Fruit fly (Drosophila melanogaster) whole organism, embryonic: ENCODE data around the gene CG6656.

Source experiments
- Blimp-1 ChIP-seq: fragments of 200-800 bp; sonication (Bioruptor generic); optimal IDR thresholded peaks from 3 replicates; lab custom pipeline; 2018; ENCODE audit warnings: missing biosample characterization, missing genetic modification characterization, mild to moderate bottlenecking, moderate library complexity, missing genetic modification reagents
- CG1024 ChIP-seq: fragments of 200-800 bp; sonication (Bioruptor generic); IDR thresholded peaks from 2 replicates; pipeline ENCODE4 v1.3.6; 2022; ENCODE audit warnings: missing biosample characterization, missing genetic modification characterization
- CG10321 ChIP-seq: fragments of 200-800 bp; sonication (Bioruptor generic); IDR thresholded peaks from 2 replicates; pipeline ENCODE4 v1.3.6; 2022; ENCODE audit warnings: missing biosample characterization, missing genetic modification characterization
- CG12155 ChIP-seq: fragments of 200-800 bp; sonication (Bioruptor generic); optimal IDR thresholded peaks from 3 replicates; lab custom pipeline; 2016; ENCODE audit warnings: missing biosample characterization, missing genetic modification characterization
- CG12659 ChIP-seq: fragments of 200-800 bp; sonication (Bioruptor generic); optimal IDR thresholded peaks from 3 replicates; lab custom pipeline; 2017; ENCODE audit warnings: mild to moderate bottlenecking, missing biosample characterization, missing genetic modification reagents, missing genetic modification characterization
- CG13287 ChIP-seq: fragments of 200-800 bp; sonication (Bioruptor generic); IDR thresholded peaks from 2 replicates; pipeline ENCODE4 v1.3.6; 2022; ENCODE audit warnings: missing biosample characterization, missing genetic modification characterization; ENCODE audit not compliant: partially characterized antibody
- CG14710 ChIP-seq: fragments of 200-800 bp; sonication (Bioruptor generic); optimal IDR thresholded peaks from 3 replicates; lab custom pipeline; 2019; ENCODE audit warnings: missing biosample characterization, mild to moderate bottlenecking, missing genetic modification characterization, moderate library complexity
- CG1792 ChIP-seq: fragments of 200-800 bp; sonication (Bioruptor generic); optimal IDR thresholded peaks from 2 replicates; lab custom pipeline; 2016; ENCODE audit warnings: missing biosample characterization, missing genetic modification characterization
- CG2120 ChIP-seq: fragments of 200-800 bp; sonication (Bioruptor generic); optimal IDR thresholded peaks from 3 replicates; lab custom pipeline; 2016; ENCODE audit warnings: missing biosample characterization, missing genetic modification characterization
- CG30403 ChIP-seq: fragments of 200-800 bp; sonication (Bioruptor generic); optimal IDR thresholded peaks from 3 replicates; lab custom pipeline; 2016; ENCODE audit warnings: missing biosample characterization, missing genetic modification characterization
- CG31441 ChIP-seq: fragments of 200-800 bp; sonication (Bioruptor generic); IDR thresholded peaks from 2 replicates; pipeline ENCODE4 v1.3.6; 2022; ENCODE audit warnings: missing biosample characterization, missing genetic modification characterization
- CG33557 ChIP-seq: fragments of 200-800 bp; sonication (Bioruptor generic); optimal IDR thresholded peaks from 2 replicates; lab custom pipeline; 2019; ENCODE audit warnings: missing biosample characterization, mild to moderate bottlenecking, missing genetic modification characterization, moderate library complexity
- CG4854 ChIP-seq: fragments of 200-800 bp; sonication (Bioruptor generic); optimal IDR thresholded peaks from 2 replicates; lab custom pipeline; 2016; ENCODE audit warnings: missing biosample characterization, missing genetic modification characterization, inconsistent platforms
- CG6254 ChIP-seq: fragments of 200-800 bp; sonication (Bioruptor generic); optimal IDR thresholded peaks from 3 replicates; lab custom pipeline; 2017; ENCODE audit warnings: mild to moderate bottlenecking, missing biosample characterization, missing genetic modification reagents, missing genetic modification characterization
- CG8281 ChIP-seq: fragments of 200-800 bp; sonication (Bioruptor generic); optimal IDR thresholded peaks from 2 replicates; lab custom pipeline; 2018; ENCODE audit warnings: missing biosample characterization, mild to moderate bottlenecking, missing genetic modification characterization, moderate library complexity
- CG9437 ChIP-seq: fragments of 200-800 bp; sonication (Bioruptor generic); optimal IDR thresholded peaks from 2 replicates; lab custom pipeline; 2018; ENCODE audit warnings: missing biosample characterization, mild to moderate bottlenecking, missing genetic modification characterization
- CG9609 ChIP-seq: fragments of 200-800 bp; sonication (Bioruptor generic); optimal IDR thresholded peaks from 3 replicates; lab custom pipeline; 2016; ENCODE audit warnings: missing biosample characterization, missing genetic modification characterization
- Camta ChIP-seq: fragments of 200-800 bp; sonication (Bioruptor generic); optimal IDR thresholded peaks from 2 replicates; lab custom pipeline; 2016; ENCODE audit warnings: missing biosample characterization, missing genetic modification characterization
- Chrac-16 ChIP-seq: fragments of 200-800 bp; sonication (Bioruptor generic); optimal IDR thresholded peaks from 3 replicates; lab custom pipeline; 2016; ENCODE audit warnings: missing biosample characterization, missing genetic modification characterization
- GATAe ChIP-seq: fragments of 200-800 bp; sonication (Bioruptor generic); conservative IDR thresholded peaks from 2 replicates; pipeline ENCODE4 v1.3.6; 2022; ENCODE audit warnings: missing biosample characterization, missing genetic modification characterization
- Hr51 ChIP-seq, 2 experiments: fragments of 200-800 bp; sonication (Bioruptor generic); optimal IDR thresholded peaks; 2 replicates in 1 of 2; 3 replicates in 1 of 2; lab custom pipeline; 2016 to 2018; ENCODE audit warnings: missing biosample characterization in 2 of 2, missing genetic modification characterization in 2 of 2, mild to moderate bottlenecking in 1 of 2, moderate library complexity in 1 of 2
- NC2α ChIP-seq: fragments of 200-800 bp; sonication (Bioruptor generic); optimal IDR thresholded peaks from 2 replicates; lab custom pipeline; 2016; ENCODE audit warnings: missing biosample characterization, missing genetic modification characterization
- NfI ChIP-seq: fragments of 200-800 bp; sonication (Bioruptor generic); optimal IDR thresholded peaks from 3 replicates; lab custom pipeline; 2018; ENCODE audit warnings: missing biosample characterization, mild to moderate bottlenecking, missing genetic modification characterization, moderate library complexity
- Sry-δ ChIP-seq: fragments of 200-800 bp; sonication (Bioruptor generic); optimal IDR thresholded peaks from 2 replicates; lab custom pipeline; 2016; ENCODE audit warnings: missing biosample characterization, missing genetic modification characterization
- Usf ChIP-seq: fragments of 200-800 bp; sonication (Bioruptor generic); optimal IDR thresholded peaks from 2 replicates; lab custom pipeline; 2017; ENCODE audit warnings: missing genotype, missing biosample characterization, missing genetic modification characterization
- ab ChIP-seq: fragments of 200-800 bp; sonication (Bioruptor generic); optimal IDR thresholded peaks from 2 replicates; lab custom pipeline; 2016; ENCODE audit warnings: missing biosample characterization, missing genetic modification characterization
- ap ChIP-seq: fragments of 200-800 bp; sonication (Bioruptor generic); IDR thresholded peaks from 2 replicates; pipeline ENCODE4 v1.3.6; 2022; ENCODE audit warnings: missing biosample characterization, missing genetic modification characterization
- ara ChIP-seq: fragments of 200-800 bp; sonication (Bioruptor generic); IDR thresholded peaks from 2 replicates; pipeline ENCODE4 v1.3.6; 2022; ENCODE audit warnings: missing biosample characterization, missing genetic modification characterization
- ase ChIP-seq: fragments of 200-800 bp; sonication (Bioruptor generic); IDR thresholded peaks from 3 replicates; pipeline ENCODE4 v1.3.6; 2022; ENCODE audit warnings: missing biosample characterization, missing genetic modification characterization
- ash1 ChIP-seq: fragments of 200-800 bp; sonication (Bioruptor generic); optimal IDR thresholded peaks from 2 replicates; lab custom pipeline; 2018; ENCODE audit warnings: missing biosample characterization, mild to moderate bottlenecking, missing genetic modification characterization
- bcd ChIP-seq: fragments of 200-800 bp; sonication (Bioruptor generic); optimal IDR thresholded peaks from 2 replicates; lab custom pipeline; 2017; ENCODE audit warnings: missing biosample characterization, mild to moderate bottlenecking, missing genetic modification characterization
- bigmax ChIP-seq: fragments of 200-800 bp; sonication (Bioruptor generic); optimal IDR thresholded peaks from 2 replicates; lab custom pipeline; 2018; ENCODE audit warnings: missing biosample characterization, mild to moderate bottlenecking, missing genetic modification characterization
- crc ChIP-seq: fragments of 200-800 bp; sonication (Bioruptor generic); optimal IDR thresholded peaks from 2 replicates; lab custom pipeline; 2016; ENCODE audit warnings: missing biosample characterization, missing genetic modification characterization
- croc ChIP-seq: fragments of 200-800 bp; sonication (Bioruptor generic); conservative IDR thresholded peaks from 3 replicates; pipeline ENCODE4 v1.3.6; 2022; ENCODE audit warnings: missing biosample characterization, missing genetic modification characterization
- da ChIP-seq: fragments of 200-800 bp; sonication (Bioruptor generic); optimal IDR thresholded peaks from 2 replicates; lab custom pipeline; 2016; ENCODE audit warnings: missing biosample characterization, missing genetic modification characterization
- ewg ChIP-seq: fragments of 200-800 bp; sonication (Bioruptor generic); optimal IDR thresholded peaks from 3 replicates; lab custom pipeline; 2017; ENCODE audit warnings: mild to moderate bottlenecking, missing biosample characterization, missing genetic modification reagents, missing genetic modification characterization
- fd102C ChIP-seq: fragments of 200-800 bp; sonication (Bioruptor generic); optimal IDR thresholded peaks from 2 replicates; lab custom pipeline; 2018; ENCODE audit warnings: missing biosample characterization, mild to moderate bottlenecking, missing genetic modification characterization, moderate library complexity
- ftz-f1 ChIP-seq: fragments of 200-800 bp; sonication (Bioruptor generic); optimal IDR thresholded peaks from 2 replicates; lab custom pipeline; 2016; ENCODE audit warnings: missing biosample characterization, missing genetic modification characterization
- hbn ChIP-seq: fragments of 200-800 bp; sonication (Bioruptor generic); IDR thresholded peaks from 2 replicates; pipeline ENCODE4 v1.3.6; 2022; ENCODE audit warnings: missing biosample characterization, missing genetic modification characterization; ENCODE audit not compliant: partially characterized antibody
- her ChIP-seq: fragments of 200-800 bp; sonication (Bioruptor generic); optimal IDR thresholded peaks from 2 replicates; lab custom pipeline; 2016; ENCODE audit warnings: missing biosample characterization, missing genetic modification characterization
- kah ChIP-seq: fragments of 200-800 bp; sonication (Bioruptor generic); optimal IDR thresholded peaks from 2 replicates; lab custom pipeline; 2018; ENCODE audit warnings: missing biosample characterization, mild to moderate bottlenecking, missing genetic modification characterization
- nmo ChIP-seq: fragments of 200-800 bp; sonication (Bioruptor generic); optimal IDR thresholded peaks from 2 replicates; lab custom pipeline; 2018; ENCODE audit warnings: missing biosample characterization, mild to moderate bottlenecking, missing genetic modification characterization, moderate library complexity
- pan ChIP-seq, 4 experiments: fragments of >200 bp in 3 of 4; fragments of 200-800 bp in 1 of 4; sonication (Bioruptor generic) in 1 of 4; optimal IDR thresholded peaks in 3 of 4; IDR thresholded peaks in 1 of 4; 2 replicates each; pipeline versions ENCODE4 v1.3.6 to Lab custom; 2017 to 2022; ENCODE audit warnings: missing biosample characterization in 2 of 4, missing genetic modification characterization in 2 of 4, mixed read lengths in 1 of 4
- psq ChIP-seq: fragments of 200-800 bp; sonication (Bioruptor generic); optimal IDR thresholded peaks from 2 replicates; lab custom pipeline; 2017; ENCODE audit warnings: missing biosample characterization, missing genetic modification characterization
- sens ChIP-seq: fragments of 200-800 bp; sonication (Bioruptor generic); peaks from one replicate; lab custom pipeline; 2016; ENCODE audit warnings: missing biosample characterization, missing genetic modification characterization
- sisA ChIP-seq: fragments of 200-800 bp; sonication (Bioruptor generic); IDR thresholded peaks from 2 replicates; pipeline ENCODE4 v1.3.6; 2022; ENCODE audit warnings: missing biosample characterization, missing genetic modification characterization
- slbo ChIP-seq: fragments of 200-800 bp; sonication (Bioruptor generic); IDR thresholded peaks from 2 replicates; pipeline ENCODE4 v1.3.6; 2022; ENCODE audit warnings: missing biosample characterization, missing genetic modification characterization
- trh ChIP-seq: fragments of 200-800 bp; sonication (Bioruptor generic); optimal IDR thresholded peaks from 2 replicates; lab custom pipeline; 2016; ENCODE audit warnings: missing biosample characterization, missing genetic modification characterization
- wdn ChIP-seq: fragments of 200-800 bp; sonication (Bioruptor generic); IDR thresholded peaks from 2 replicates; pipeline ENCODE4 v1.3.6; 2022; ENCODE audit warnings: missing biosample characterization, missing genetic modification characterization
- zf30C ChIP-seq: fragments of 200-800 bp; sonication (Bioruptor generic); optimal IDR thresholded peaks from 3 replicates; lab custom pipeline; 2018; ENCODE audit warnings: missing biosample characterization, mild to moderate bottlenecking, missing genetic modification characterization

Gene CG6656

dm6 chr3R:21849988-21850460 is 25.1 kb upstream of the CG6656 start (continued):
- no peak for TF ChIP-seq GATAe (GFP tag; lab: Robert Waterston, UW)
- TF ChIP-seq ftz-f1 (GFP tag; lab: Kevin White, UChicago) = no peak
- no peak for TF ChIP-seq bigmax
- TF ChIP-seq CG12155 (GFP tag; lab: Kevin White, UChicago) = peak; percentile 46
- peak; percentile 33 for TF ChIP-seq Chrac-16
- peak; percentile 36 for TF ChIP-seq CG12659
- peak; percentile 4 for TF ChIP-seq CG2120 (GFP tag; lab: Kevin White, UChicago)
- TF ChIP-seq psq (GFP tag; lab: Kevin White, UChicago) = no peak
- peak; percentile 93 for TF ChIP-seq sens (GFP tag; lab: Kevin White, UChicago)
- peak; percentile 34 to 38 for TF ChIP-seq Hr51 (GFP tag; optimal IDR thresholded peaks at IDR 0.05; lab: Kevin White, UChicago)
- TF ChIP-seq pan (optimal IDR thresholded peaks at IDR 0.05; lab: Kevin White, UChicago) = no peak
- TF ChIP-seq pan (GFP tag; optimal IDR thresholded peaks at IDR 0.05 in 1 of 2, IDR thresholded peaks at IDR 0.05 in 1 of 2) = no peak
- peak; percentile 6 for TF ChIP-seq CG8281 (tag; lab: Kevin White, UChicago)
- TF ChIP-seq ara (GFP tag; lab: Robert Waterston, UW) = peak; percentile 63
- no peak for TF ChIP-seq kah (GFP tag; lab: Kevin White, UChicago)
- TF ChIP-seq slbo = peak; percentile 49
- TF ChIP-seq CG30403 (GFP tag; lab: Kevin White, UChicago) = peak; percentile 7
- TF ChIP-seq Sry-δ (GFP tag; lab: Kevin White, UChicago) = no peak
- TF ChIP-seq ewg (GFP tag; lab: Kevin White, UChicago) = peak; percentile 25
- peak; percentile 8 for TF ChIP-seq NfI (GFP tag; lab: Kevin White, UChicago)
- 0 out of 2 replicates have a peak, but pooled peaks have one; percentile 1 for TF ChIP-seq CG1024 (GFP tag; lab: Robert Waterston, UW)
- TF ChIP-seq CG9609 (GFP tag; lab: Kevin White, UChicago) = peak; percentile 36
- TF ChIP-seq nmo (GFP tag; lab: Kevin White, UChicago) = peak; percentile 36
- no peak for TF ChIP-seq hbn (GFP tag; lab: Robert Waterston, UW)
- TF ChIP-seq bcd (GFP tag; lab: Kevin White, UChicago) = no peak
- TF ChIP-seq Blimp-1 (GFP tag; lab: Kevin White, UChicago) = peak; percentile 61
- TF ChIP-seq Usf (GFP tag; lab: Kevin White, UChicago) = peak; percentile 23
- TF ChIP-seq trh (GFP tag; lab: Kevin White, UChicago) = no peak
- peak; percentile 43 for TF ChIP-seq NC2α (GFP tag; lab: Kevin White, UChicago)
- TF ChIP-seq CG9437 (GFP tag; lab: Kevin White, UChicago) = peak; percentile 11
- 0 out of 2 replicates have a peak, but pooled peaks have one; percentile 26 for TF ChIP-seq sisA (GFP tag; lab: Robert Waterston, UW)
- 0 out of 3 replicates have a peak, but pooled peaks have one; percentile 30 for TF ChIP-seq ase (GFP tag; lab: Robert Waterston, UW)
- TF ChIP-seq croc (GFP tag; lab: Robert Waterston, UW) = peak; percentile 45; the same call in 1 of the 3 replicates
- peak; percentile 0 for TF ChIP-seq da (GFP tag; lab: Kevin White, UChicago)
- TF ChIP-seq ash1 (GFP tag; lab: Kevin White, UChicago) = no peak
- 0 out of 2 replicates have a peak, but pooled peaks have one; percentile 12 for TF ChIP-seq ap (GFP tag; lab: Robert Waterston, UW)
- TF ChIP-seq CG6254 (GFP tag; lab: Kevin White, UChicago) = peak; percentile 15
- peak; percentile 54 for TF ChIP-seq Camta (GFP tag; lab: Kevin White, UChicago)
- no peak for TF ChIP-seq zf30C
- TF ChIP-seq her = peak; percentile 2
- no peak for TF ChIP-seq fd102C
- no peak for TF ChIP-seq CG10321
- TF ChIP-seq CG14710 (tag; lab: Kevin White, UChicago) = peak; percentile 31
- peak; percentile 60 for TF ChIP-seq CG33557 (GFP tag; lab: Kevin White, UChicago)
- peak; percentile 50; the same call in 1 of the 2 replicates for TF ChIP-seq CG31441
- TF ChIP-seq CG1792 = peak; percentile 13
- TF ChIP-seq wdn (GFP tag; lab: Robert Waterston, UW) = no peak
- peak; percentile 18 for TF ChIP-seq crc (GFP tag; lab: Kevin White, UChicago)
- TF ChIP-seq CG13287 = no peak
- TF ChIP-seq ab (GFP tag; lab: Kevin White, UChicago) = no peak
- TF ChIP-seq CG4854 = no peak
